Fruit fly (Drosophila melanogaster) whole organism, embryonic: ENCODE measurements around the gene CG7332.

Experiments
- Adf1 ChIP-seq: fragments of 200-800 bp; sonication (Bioruptor generic); IDR thresholded peaks from 2 replicates; pipeline ENCODE4 v1.3.6; 2022; ENCODE audit warnings: missing biosample characterization, missing genetic modification characterization
- B-H2 ChIP-seq: fragments of 200-800 bp; sonication (Bioruptor generic); optimal IDR thresholded peaks from 2 replicates; lab custom pipeline; 2018; ENCODE audit warnings: missing biosample characterization, mild to moderate bottlenecking, missing genetic modification characterization
- Bteb2 ChIP-seq: fragments of 200-800 bp; sonication (Bioruptor generic); optimal IDR thresholded peaks from 2 replicates; lab custom pipeline; 2016; ENCODE audit warnings: missing biosample characterization, missing genetic modification characterization
- CG10274 ChIP-seq: fragments of 200-800 bp; sonication (Bioruptor generic); optimal IDR thresholded peaks from 3 replicates; lab custom pipeline; 2017; ENCODE audit warnings: missing biosample characterization, mild to moderate bottlenecking, missing genetic modification characterization
- CG10654 ChIP-seq: fragments of 200-800 bp; sonication (Bioruptor generic); optimal IDR thresholded peaks from 2 replicates; lab custom pipeline; 2016; ENCODE audit warnings: missing biosample characterization, missing genetic modification characterization
- CG11695 ChIP-seq: fragments of 200-800 bp; sonication (Bioruptor generic); IDR thresholded peaks from 3 replicates; pipeline ENCODE4 v1.3.6; 2022; ENCODE audit warnings: missing biosample characterization, missing genetic modification characterization
- CG13287 ChIP-seq: fragments of 200-800 bp; sonication (Bioruptor generic); IDR thresholded peaks from 2 replicates; pipeline ENCODE4 v1.3.6; 2022; ENCODE audit warnings: missing biosample characterization, missing genetic modification characterization; ENCODE audit not compliant: partially characterized antibody
- CG14050 ChIP-seq: fragments of 200-800 bp; sonication (Bioruptor generic); IDR thresholded peaks from 3 replicates; pipeline ENCODE4 v1.3.6; 2022; ENCODE audit warnings: missing biosample characterization, missing genetic modification characterization
- CG15269 ChIP-seq: fragments of 200-800 bp; sonication (Bioruptor generic); optimal IDR thresholded peaks from 2 replicates; lab custom pipeline; 2018; ENCODE audit warnings: missing biosample characterization, mild to moderate bottlenecking, missing genetic modification characterization, moderate library complexity
- CG17802 ChIP-seq: fragments of 200-800 bp; sonication (Bioruptor generic); optimal IDR thresholded peaks from 2 replicates; lab custom pipeline; 2018; ENCODE audit warnings: missing biosample characterization, mild to moderate bottlenecking, missing genetic modification characterization, moderate library complexity
- CG17912 ChIP-seq: fragments of 200-800 bp; sonication (Bioruptor generic); optimal IDR thresholded peaks from 2 replicates; lab custom pipeline; 2018; ENCODE audit warnings: missing biosample characterization, mild to moderate bottlenecking, missing genetic modification characterization
- CG18619 ChIP-seq: fragments of 200-800 bp; sonication (Bioruptor generic); optimal IDR thresholded peaks from 3 replicates; lab custom pipeline; 2017; ENCODE audit warnings: missing biosample characterization, mild to moderate bottlenecking, missing genetic modification characterization
- CG2199 ChIP-seq: fragments of 200-800 bp; sonication (Bioruptor generic); IDR thresholded peaks from 3 replicates; pipeline ENCODE4 v1.3.6; 2022; ENCODE audit warnings: missing biosample characterization, missing genetic modification characterization
- CG33557 ChIP-seq: fragments of 200-800 bp; sonication (Bioruptor generic); optimal IDR thresholded peaks from 2 replicates; lab custom pipeline; 2019; ENCODE audit warnings: missing biosample characterization, mild to moderate bottlenecking, missing genetic modification characterization, moderate library complexity
- CG4328 ChIP-seq: fragments of 200-800 bp; sonication (Bioruptor generic); optimal IDR thresholded peaks from 3 replicates; lab custom pipeline; 2017; ENCODE audit warnings: missing biosample characterization, missing genetic modification reagents, missing genetic modification characterization
- CG4730 ChIP-seq: fragments of 200-800 bp; sonication (Bioruptor generic); IDR thresholded peaks from 2 replicates; pipeline ENCODE4 v1.3.6; 2022; ENCODE audit warnings: missing biosample characterization, missing genetic modification characterization
- CG7963 ChIP-seq: fragments of 200-800 bp; sonication (Bioruptor generic); IDR thresholded peaks from 3 replicates; pipeline ENCODE4 v1.3.6; 2022; ENCODE audit warnings: missing biosample characterization, missing genetic modification characterization; ENCODE audit not compliant: partially characterized antibody
- CG8089 ChIP-seq: fragments of 200-800 bp; sonication (Bioruptor generic); optimal IDR thresholded peaks from 3 replicates; lab custom pipeline; 2016; ENCODE audit warnings: missing biosample characterization, missing genetic modification characterization
- CG9437 ChIP-seq: fragments of 200-800 bp; sonication (Bioruptor generic); optimal IDR thresholded peaks from 2 replicates; lab custom pipeline; 2018; ENCODE audit warnings: missing biosample characterization, mild to moderate bottlenecking, missing genetic modification characterization
- CG9932 ChIP-seq: fragments of 200-800 bp; sonication (Bioruptor generic); IDR thresholded peaks from 2 replicates; pipeline ENCODE4 v1.3.6; 2022; ENCODE audit warnings: missing biosample characterization, missing genetic modification characterization
- D19B ChIP-seq: fragments of 200-800 bp; sonication (Bioruptor generic); optimal IDR thresholded peaks from 2 replicates; lab custom pipeline; 2017; ENCODE audit warnings: missing biosample characterization, mild to moderate bottlenecking, missing genetic modification characterization
- Dbx ChIP-seq: fragments of 200-800 bp; sonication (Bioruptor generic); IDR thresholded peaks from 3 replicates; pipeline ENCODE4 v1.3.6; 2022; ENCODE audit warnings: missing biosample characterization, missing genetic modification characterization
- HHEX ChIP-seq: fragments of 200-800 bp; sonication (Bioruptor generic); optimal IDR thresholded peaks from 3 replicates; lab custom pipeline; 2017; ENCODE audit warnings: missing biosample characterization, mild to moderate bottlenecking, missing genetic modification characterization, missing genetic modification reagents
- Hey ChIP-seq: fragments of 200-800 bp; sonication (Bioruptor generic); optimal IDR thresholded peaks from 3 replicates; lab custom pipeline; 2018; ENCODE audit warnings: missing biosample characterization, mild to moderate bottlenecking, missing genetic modification characterization
- Hr39 ChIP-seq: fragments of >200 bp; optimal IDR thresholded peaks from 2 replicates; lab custom pipeline; 2017
- Hr51 ChIP-seq, 2 experiments: fragments of 200-800 bp; sonication (Bioruptor generic); optimal IDR thresholded peaks; 2 replicates in 1 of 2; 3 replicates in 1 of 2; lab custom pipeline; 2016 to 2018; ENCODE audit warnings: missing biosample characterization in 2 of 2, missing genetic modification characterization in 2 of 2, mild to moderate bottlenecking in 1 of 2, moderate library complexity in 1 of 2
- NC2α ChIP-seq: fragments of 200-800 bp; sonication (Bioruptor generic); optimal IDR thresholded peaks from 2 replicates; lab custom pipeline; 2016; ENCODE audit warnings: missing biosample characterization, missing genetic modification characterization
- PHDP ChIP-seq: fragments of 200-800 bp; sonication (Bioruptor generic); optimal IDR thresholded peaks from 3 replicates; lab custom pipeline; 2018; ENCODE audit warnings: missing biosample characterization, mild to moderate bottlenecking, missing genetic modification characterization, moderate library complexity
- Xbp1 ChIP-seq: fragments of 200-800 bp; sonication (Bioruptor generic); optimal IDR thresholded peaks from 3 replicates; lab custom pipeline; 2016; ENCODE audit warnings: missing biosample characterization, mild to moderate bottlenecking, missing genetic modification characterization
- ap ChIP-seq: fragments of 200-800 bp; sonication (Bioruptor generic); IDR thresholded peaks from 2 replicates; pipeline ENCODE4 v1.3.6; 2022; ENCODE audit warnings: missing biosample characterization, missing genetic modification characterization
- bcd ChIP-seq: fragments of 200-800 bp; sonication (Bioruptor generic); optimal IDR thresholded peaks from 2 replicates; lab custom pipeline; 2017; ENCODE audit warnings: missing biosample characterization, mild to moderate bottlenecking, missing genetic modification characterization
- croc ChIP-seq: fragments of 200-800 bp; sonication (Bioruptor generic); conservative IDR thresholded peaks from 3 replicates; pipeline ENCODE4 v1.3.6; 2022; ENCODE audit warnings: missing biosample characterization, missing genetic modification characterization
- crp ChIP-seq, 2 experiments: fragments of 200-800 bp; sonication (Bioruptor generic); optimal IDR thresholded peaks; 2 replicates in 1 of 2; 3 replicates in 1 of 2; lab custom pipeline; 2017; ENCODE audit warnings: missing biosample characterization in 2 of 2, missing genetic modification characterization in 2 of 2, mild to moderate bottlenecking in 1 of 2, moderate library complexity in 1 of 2
- fd3F ChIP-seq: fragments of 200-800 bp; sonication (Bioruptor generic); optimal IDR thresholded peaks from 2 replicates; lab custom pipeline; 2018; ENCODE audit warnings: missing biosample characterization, mild to moderate bottlenecking, missing genetic modification characterization, moderate library complexity
- fd96Cb ChIP-seq: fragments of 200-800 bp; sonication (Bioruptor generic); optimal IDR thresholded peaks from 2 replicates; lab custom pipeline; 2018; ENCODE audit warnings: missing biosample characterization, mild to moderate bottlenecking, missing genetic modification characterization, moderate library complexity
- gce ChIP-seq: fragments of 200-800 bp; sonication (Bioruptor generic); IDR thresholded peaks from 3 replicates; pipeline ENCODE4 v1.3.6; 2022; ENCODE audit warnings: missing biosample characterization, missing genetic modification characterization
- kni ChIP-seq: fragments of 200-800 bp; sonication (Bioruptor generic); optimal IDR thresholded peaks from 3 replicates; lab custom pipeline; 2017; ENCODE audit warnings: mild to moderate bottlenecking, missing biosample characterization, missing genetic modification reagents, missing genetic modification characterization
- lmd ChIP-seq: fragments of 200-800 bp; sonication (Bioruptor generic); IDR thresholded peaks from 2 replicates; pipeline ENCODE4 v1.3.6; 2022; ENCODE audit warnings: missing biosample characterization, missing genetic modification characterization
- nau ChIP-seq: fragments of 200-800 bp; sonication (Bioruptor generic); optimal IDR thresholded peaks from 3 replicates; lab custom pipeline; 2017; ENCODE audit warnings: missing biosample characterization, mild to moderate bottlenecking, missing genetic modification characterization, missing genetic modification reagents
- pho ChIP-seq: fragments of 200-800 bp; sonication (Bioruptor generic); optimal IDR thresholded peaks from 2 replicates; lab custom pipeline; 2016; ENCODE audit warnings: missing biosample characterization, missing genetic modification characterization
- pita ChIP-seq: fragments of 200-800 bp; sonication (Bioruptor generic); optimal IDR thresholded peaks from 2 replicates; lab custom pipeline; 2017; ENCODE audit warnings: missing biosample characterization, mild to moderate bottlenecking, missing genetic modification characterization
- psq ChIP-seq: fragments of 200-800 bp; sonication (Bioruptor generic); optimal IDR thresholded peaks from 2 replicates; lab custom pipeline; 2017; ENCODE audit warnings: missing biosample characterization, missing genetic modification characterization
- run ChIP-seq: fragments of 200-800 bp; sonication (Bioruptor generic); optimal IDR thresholded peaks from 3 replicates; lab custom pipeline; 2018; ENCODE audit warnings: missing biosample characterization, mild to moderate bottlenecking, missing genetic modification characterization
- seq ChIP-seq: fragments of 200-800 bp; sonication (Bioruptor generic); IDR thresholded peaks from 2 replicates; pipeline ENCODE4 v1.3.6; 2022; ENCODE audit warnings: missing biosample characterization, missing genetic modification characterization
- sim ChIP-seq: fragments of 200-800 bp; sonication (Bioruptor generic); IDR thresholded peaks from 2 replicates; pipeline ENCODE4 v1.3.6; 2022; ENCODE audit warnings: missing biosample characterization, missing genetic modification characterization
- slou ChIP-seq: fragments of 200-800 bp; sonication (Bioruptor generic); optimal IDR thresholded peaks from 3 replicates; lab custom pipeline; 2016; ENCODE audit warnings: missing biosample characterization, missing genetic modification characterization
- tap ChIP-seq: fragments of 200-800 bp; optimal IDR thresholded peaks from 3 replicates; lab custom pipeline; 2019; ENCODE audit warnings: missing biosample characterization, mild to moderate bottlenecking, missing genetic modification characterization, moderate library complexity
- trem ChIP-seq: fragments of 200-800 bp; optimal IDR thresholded peaks from 3 replicates; lab custom pipeline; 2019; ENCODE audit warnings: missing biosample characterization, mild to moderate bottlenecking, missing genetic modification characterization, moderate library complexity
- tx ChIP-seq: fragments of 200-800 bp; sonication (Bioruptor generic); optimal IDR thresholded peaks from 2 replicates; lab custom pipeline; 2016; ENCODE audit warnings: missing biosample characterization, missing genetic modification characterization
- unpg ChIP-seq: fragments of 200-800 bp; sonication (Bioruptor generic); optimal IDR thresholded peaks from 3 replicates; lab custom pipeline; 2018; ENCODE audit warnings: missing biosample characterization, mild to moderate bottlenecking, missing genetic modification characterization, moderate library complexity

CG7332 gene

dm6 chrX:18920642-18921355 is 36.5 kb downstream of the CG7332 start (continued):
- peak; percentile 21 for TF ChIP-seq CG8089 (GFP tag; lab: Kevin White, UChicago)
- TF ChIP-seq croc (GFP tag; lab: Robert Waterston, UW) = peak; percentile 26; the same call in 1 of the 3 replicates
- no peak for TF ChIP-seq CG10654 (GFP tag; lab: Kevin White, UChicago)
- TF ChIP-seq trem (tag; lab: Kevin White, UChicago) = peak; percentile 14
- TF ChIP-seq CG4328 (GFP tag; lab: Kevin White, UChicago) = no peak
- TF ChIP-seq CG9932 = no peak
- no peak for TF ChIP-seq CG4730 (GFP tag; lab: Robert Waterston, UW)
- TF ChIP-seq CG7963 (GFP tag; lab: Robert Waterston, UW) = no peak
- TF ChIP-seq CG15269 = peak; percentile 32
- no peak for TF ChIP-seq CG2199 (GFP tag; lab: Robert Waterston, UW)
- TF ChIP-seq PHDP (tag; lab: Kevin White, UChicago) = peak; percentile 26
- TF ChIP-seq ap (GFP tag; lab: Robert Waterston, UW) = 0 out of 2 replicates have a peak, but pooled peaks have one; percentile 31
- TF ChIP-seq Hr39 (lab: Kevin White, UChicago) = no peak
- TF ChIP-seq unpg (GFP tag; lab: Kevin White, UChicago) = peak; percentile 59
- TF ChIP-seq bcd = peak; percentile 18
- no peak for TF ChIP-seq Adf1 (GFP tag; lab: Robert Waterston, UW)
- no peak for TF ChIP-seq D19B (GFP tag; lab: Kevin White, UChicago)
- TF ChIP-seq CG14050 (GFP tag; lab: Robert Waterston, UW) = no peak
- TF ChIP-seq nau (GFP tag; lab: Kevin White, UChicago) = peak; percentile 15
- TF ChIP-seq sim (GFP tag; lab: Robert Waterston, UW) = 0 out of 2 replicates have a peak, but pooled peaks have one; percentile 35
- no peak for TF ChIP-seq tx (GFP tag; lab: Kevin White, UChicago)
- TF ChIP-seq pho = no peak
- no peak for TF ChIP-seq CG33557
- TF ChIP-seq CG17912 (GFP tag; lab: Kevin White, UChicago) = no peak
- TF ChIP-seq run (tag; lab: Kevin White, UChicago) = no peak
- no peak for TF ChIP-seq Dbx (GFP tag; lab: Robert Waterston, UW)
- TF ChIP-seq fd96Cb = peak; percentile 58
- TF ChIP-seq psq (GFP tag; lab: Kevin White, UChicago) = no peak
- TF ChIP-seq gce = no peak
- TF ChIP-seq Xbp1 = peak; percentile 50
- TF ChIP-seq NC2α (GFP tag; lab: Kevin White, UChicago) = no peak
- no peak for TF ChIP-seq B-H2 (GFP tag; lab: Kevin White, UChicago)
- TF ChIP-seq tap (tag; lab: Kevin White, UChicago) = no peak
- TF ChIP-seq Hr51 (GFP tag; optimal IDR thresholded peaks at IDR 0.05; lab: Kevin White, UChicago) = peak; percentile 2 to 58
- peak; percentile 20 for TF ChIP-seq CG17802 (tag; lab: Kevin White, UChicago)
- TF ChIP-seq Hey (tag; lab: Kevin White, UChicago) = no peak
- TF ChIP-seq seq (GFP tag; lab: Robert Waterston, UW) = no peak
- peak; percentile 21 for TF ChIP-seq CG9437
- TF ChIP-seq CG11695 (GFP tag; lab: Robert Waterston, UW) = no peak
- no peak for TF ChIP-seq crp (GFP tag; optimal IDR thresholded peaks at IDR 0.05; lab: Kevin White, UChicago)
- no peak for TF ChIP-seq CG10274
- no peak for TF ChIP-seq slou (GFP tag; lab: Kevin White, UChicago)
- no peak for TF ChIP-seq pita (GFP tag; lab: Kevin White, UChicago)
- peak; percentile 51 for TF ChIP-seq lmd
- no peak for TF ChIP-seq CG18619 (GFP tag; lab: Kevin White, UChicago)
- no peak for TF ChIP-seq CG13287 (GFP tag; lab: Robert Waterston, UW)
- peak; percentile 31 for TF ChIP-seq HHEX (GFP tag; lab: Kevin White, UChicago)
- TF ChIP-seq kni (GFP tag; lab: Kevin White, UChicago) = no peak
- no peak for TF ChIP-seq fd3F (GFP tag; lab: Kevin White, UChicago)
- TF ChIP-seq Bteb2 (GFP tag; lab: Kevin White, UChicago) = no peak
